Fruit fly (Drosophila melanogaster): ENCODE measurements around the gene CG17122.

The CG17122 gene

dm6 chr3L:20247513-20248173, 27.5 kb downstream of the CG17122 start, which contains the start of gene rdgC (continued):
- TF ChIP-seq CG12744 (GFP tag; optimal IDR thresholded peaks at IDR 0.05) (peak; percentile 92), mld (GFP tag; IDR thresholded peaks at IDR 0.05; ENCODE audit: partially characterized antibody) (no peak), CG13287 (GFP tag; IDR thresholded peaks at IDR 0.05; ENCODE audit: partially characterized antibody) (peak; percentile 25; the same call in 1 of the 2 replicates), slbo (GFP tag; IDR thresholded peaks at IDR 0.05) (peak; percentile 97), CG9727 (GFP tag; optimal IDR thresholded peaks at IDR 0.05) (peak; percentile 93), wek (GFP tag; optimal IDR thresholded peaks at IDR 0.05) (peak; percentile 89), vfl (GFP tag; optimal IDR thresholded peaks at IDR 0.05) (peak; percentile 82), tll (GFP tag; optimal IDR thresholded peaks at IDR 0.05) (no peak), gfzf (GFP tag; optimal IDR thresholded peaks at IDR 0.05) (peak; percentile 9), Sox100B (GFP tag; optimal IDR thresholded peaks at IDR 0.05) (peak; percentile 94), Meics (GFP tag; optimal IDR thresholded peaks at IDR 0.05) (peak; percentile 97), MTF-1 (GFP tag; optimal IDR thresholded peaks at IDR 0.05; ENCODE audit: borderline replicate concordance) (peak; percentile 88), CG10321 (GFP tag; IDR thresholded peaks at IDR 0.05) (peak; percentile 80), usp (GFP tag; optimal IDR thresholded peaks at IDR 0.05) (no peak), vvl (GFP tag; IDR thresholded peaks at IDR 0.05) (peak; percentile 98), gsb-n (tag; optimal IDR thresholded peaks at IDR 0.05) (peak; percentile 86), CG6854 (GFP tag; optimal IDR thresholded peaks at IDR 0.05) (peak; percentile 94), Hand (GFP tag; optimal IDR thresholded peaks at IDR 0.05) (peak; percentile 94), Hey (tag; optimal IDR thresholded peaks at IDR 0.05) (peak; percentile 47), Lim3 (GFP tag; IDR thresholded peaks at IDR 0.05) (peak; percentile 93), kay (GFP tag; optimal IDR thresholded peaks at IDR 0.05) (peak; percentile 91), CG18599 (GFP tag; optimal IDR thresholded peaks at IDR 0.05) (peak; percentile 98), emc (GFP tag; optimal IDR thresholded peaks at IDR 0.05) (peak; percentile 93), grn (GFP tag; optimal IDR thresholded peaks at IDR 0.05) (peak; percentile 89), esg (GFP tag; conservative IDR thresholded peaks at IDR 0.05) (peak; percentile 91), CG11695 (GFP tag; IDR thresholded peaks at IDR 0.05) (peak; percentile 96), dysf (GFP tag; IDR thresholded peaks at IDR 0.05) (peak; percentile 98), cas (GFP tag; IDR thresholded peaks at IDR 0.05) (peak; percentile 87), CG3163 (GFP tag; optimal IDR thresholded peaks at IDR 0.05) (peak; percentile 82), CG15073 (GFP tag; optimal IDR thresholded peaks at IDR 0.05) (peak; percentile 52), CG30020 (tag; optimal IDR thresholded peaks at IDR 0.05) (peak; percentile 54), CG2202 (tag; optimal IDR thresholded peaks at IDR 0.05) (peak; percentile 33), nom (GFP tag; optimal IDR thresholded peaks at IDR 0.05) (no peak), CG12155 (GFP tag; optimal IDR thresholded peaks at IDR 0.05) (peak; percentile 91), CG8388 (GFP tag; optimal IDR thresholded peaks at IDR 0.05) (peak; percentile 92), Asciz (GFP tag; optimal IDR thresholded peaks at IDR 0.05) (peak; percentile 97), Scr (GFP tag; IDR thresholded peaks at IDR 0.05; ENCODE audit: partially characterized antibody) (no peak), CG6654 (GFP tag; optimal IDR thresholded peaks at IDR 0.05) (peak; percentile 75), nmo (GFP tag; optimal IDR thresholded peaks at IDR 0.05) (peak; percentile 94), chinmo (GFP tag; IDR thresholded peaks at IDR 0.05; ENCODE audit: partially characterized antibody) (no peak), tap (tag; optimal IDR thresholded peaks at IDR 0.05) (peak; percentile 98), CG1603 (tag; optimal IDR thresholded peaks at IDR 0.05) (peak; percentile 98), twi (tag; optimal IDR thresholded peaks at IDR 0.05) (peak; percentile 59), disco-r (GFP tag; optimal IDR thresholded peaks at IDR 0.05) (peak; percentile 91), p53 (GFP tag; optimal IDR thresholded peaks at IDR 0.05) (peak; percentile 89), wdn (GFP tag; IDR thresholded peaks at IDR 0.05) (peak; percentile 92), maf-S (GFP tag; optimal IDR thresholded peaks at IDR 0.05) (peak; percentile 94), sens-2 (GFP tag; IDR thresholded peaks at IDR 0.05) (peak; percentile 88), CG4424 (GFP tag; optimal IDR thresholded peaks at IDR 0.05) (peak; percentile 94)

Measured in whole organism, embryonic.